Worm (Caenorhabditis elegans): Measurements from ENCODE around the gene chil-4.

chil-4 gene

ce11 chrII:9894435-9894834 is 38.9 kb upstream of the chil-4 start, which contains the start of gene F26C11.1:
Gene F26C11.1 (plus strand): TSS chrII:9894735.
- no peak for TF ChIP-seq fos-1 (tag; optimal IDR thresholded peaks at IDR 0.05)
- TF ChIP-seq fkh-10 (GFP tag; optimal IDR thresholded peaks at IDR 0.05): no peak
- no peak for TF ChIP-seq ZK546.5 (tag; optimal IDR thresholded peaks at IDR 0.05)
- TF ChIP-seq ceh-28 (tag; optimal IDR thresholded peaks at IDR 0.05): no peak
- TF ChIP-seq unc-62 (GFP tag; optimal IDR thresholded peaks at IDR 0.05): no peak
- TF ChIP-seq elt-1 (tag; optimal IDR thresholded peaks at IDR 0.05): no peak
- no peak for TF ChIP-seq nhr-23 (tag; optimal IDR thresholded peaks at IDR 0.05)
- TF ChIP-seq ceh-16 (tag; optimal IDR thresholded peaks at IDR 0.05): no peak
- TF ChIP-seq skn-1 (tag; optimal IDR thresholded peaks at IDR 0.05): no peak
- no peak for TF ChIP-seq nhr-11 (tag; optimal IDR thresholded peaks at IDR 0.05)
- TF ChIP-seq mdl-1 (tag; optimal IDR thresholded peaks at IDR 0.05): no peak
- no peak for TF ChIP-seq pha-4 (tag; optimal IDR thresholded peaks at IDR 0.05)
- TF ChIP-seq lin-39 (tag; optimal IDR thresholded peaks at IDR 0.05): no peak
- no peak for TF ChIP-seq nhr-43 (tag; optimal IDR thresholded peaks at IDR 0.05; ENCODE audit: poor library complexity, severe bottlenecking)
- TF ChIP-seq zag-1 (tag; optimal IDR thresholded peaks at IDR 0.05): no peak
- no peak for TF ChIP-seq lin-15B (tag; optimal IDR thresholded peaks at IDR 0.05)
- no peak for TF ChIP-seq egl-5 (tag; optimal IDR thresholded peaks at IDR 0.05)

ce11 chrII:9892409-9892808 is 36.9 kb upstream of the chil-4 start, which contains the start of gene C08H9.16:
Gene C08H9.16 (plus strand): TSS chrII:9892778.
- TF ChIP-seq fkh-10 (GFP tag; optimal IDR thresholded peaks at IDR 0.05): no peak
- TF ChIP-seq nhr-67 (tag; optimal IDR thresholded peaks at IDR 0.05): no peak
- TF ChIP-seq ceh-82 (tag; optimal IDR thresholded peaks at IDR 0.05): no peak
- no peak for TF ChIP-seq lsy-12 (tag; optimal IDR thresholded peaks at IDR 0.05)
- TF ChIP-seq sea-2 (GFP tag; optimal IDR thresholded peaks at IDR 0.05): no peak
- TF ChIP-seq snpc-4 (tag; optimal IDR thresholded peaks at IDR 0.05): peak; percentile 69
- TF ChIP-seq egl-5 (tag; optimal IDR thresholded peaks at IDR 0.05): peak; percentile 9
- TF ChIP-seq ZK546.5 (tag; optimal IDR thresholded peaks at IDR 0.05): no peak
- TF ChIP-seq daf-12 (tag; optimal IDR thresholded peaks at IDR 0.05): no peak
- peak; percentile 26 for TF ChIP-seq nhr-25 (tag; optimal IDR thresholded peaks at IDR 0.05)
- peak; percentile 78 for TF ChIP-seq pha-4 (tag; optimal IDR thresholded peaks at IDR 0.05)
- TF ChIP-seq nhr-237 (tag; optimal IDR thresholded peaks at IDR 0.05): no peak
- no peak for TF ChIP-seq fkh-2 (tag; optimal IDR thresholded peaks at IDR 0.05)
- TF ChIP-seq elt-3 (tag; optimal IDR thresholded peaks at IDR 0.05): no peak
- peak; percentile 87 for TF ChIP-seq nhr-23 (tag; optimal IDR thresholded peaks at IDR 0.05)
- no peak for TF ChIP-seq nhr-76 (tag; optimal IDR thresholded peaks at IDR 0.05)
- no peak for TF ChIP-seq jun-1 (tag; optimal IDR thresholded peaks at IDR 0.05)
- TF ChIP-seq elt-1 (tag; optimal IDR thresholded peaks at IDR 0.05): no peak
- no peak for TF ChIP-seq fos-1 (tag; optimal IDR thresholded peaks at IDR 0.05)
- TF ChIP-seq nhr-43 (tag; optimal IDR thresholded peaks at IDR 0.05; ENCODE audit: poor library complexity, severe bottlenecking): peak; percentile 37
- TF ChIP-seq nhr-12 (tag; optimal IDR thresholded peaks at IDR 0.05): no peak
- no peak for TF ChIP-seq ceh-16 (tag; optimal IDR thresholded peaks at IDR 0.05)
- TF ChIP-seq unc-62 (GFP tag; optimal IDR thresholded peaks at IDR 0.05): no peak
- no peak for TF ChIP-seq ama-1 (optimal IDR thresholded peaks at IDR 0.05)
- no peak for TF ChIP-seq nhr-28 (tag; optimal IDR thresholded peaks at IDR 0.05)
- no peak for TF ChIP-seq ceh-9 (tag; optimal IDR thresholded peaks at IDR 0.05)
- TF ChIP-seq nhr-11 (tag; optimal IDR thresholded peaks at IDR 0.05): no peak
- no peak for TF ChIP-seq zag-1 (tag; optimal IDR thresholded peaks at IDR 0.05)
- no peak for TF ChIP-seq unc-39 (tag; optimal IDR thresholded peaks at IDR 0.05)
- no peak for TF ChIP-seq mdl-1 (tag; optimal IDR thresholded peaks at IDR 0.05)
- TF ChIP-seq aly-2 (tag; optimal IDR thresholded peaks at IDR 0.05): no peak
- TF ChIP-seq nfya-1 (tag; optimal IDR thresholded peaks at IDR 0.05; ENCODE audit: insufficient read depth): peak; percentile 97
- peak; percentile 21 for TF ChIP-seq elt-2 (tag; optimal IDR thresholded peaks at IDR 0.05)
- peak; percentile 52 for TF ChIP-seq hmg-11 (tag; optimal IDR thresholded peaks at IDR 0.05)
- no peak for TF ChIP-seq skn-1 (tag; optimal IDR thresholded peaks at IDR 0.05)
- no peak for TF ChIP-seq ztf-4 (tag; optimal IDR thresholded peaks at IDR 0.05)
- TF ChIP-seq tbx-2 (tag; optimal IDR thresholded peaks at IDR 0.05): no peak
- peak; percentile 52 for TF ChIP-seq lin-15B (tag; optimal IDR thresholded peaks at IDR 0.05)
- no peak for TF ChIP-seq eor-1 (tag; optimal IDR thresholded peaks at IDR 0.05)
- TF ChIP-seq R02D3.7 (tag; optimal IDR thresholded peaks at IDR 0.05): peak; percentile 28
- TF ChIP-seq lin-39 (tag; optimal IDR thresholded peaks at IDR 0.05): peak; percentile 14
- peak; percentile 17 for TF ChIP-seq nhr-77 (tag; optimal IDR thresholded peaks at IDR 0.05)
- TF ChIP-seq ztf-11 (tag; optimal IDR thresholded peaks at IDR 0.05): no peak
- TF ChIP-seq egl-27 (tag; optimal IDR thresholded peaks at IDR 0.05): no peak
- no peak for TF ChIP-seq mml-1 (tag; optimal IDR thresholded peaks at IDR 0.05)
- no peak for TF ChIP-seq pqm-1 (tag; optimal IDR thresholded peaks at IDR 0.05)
- TF ChIP-seq ceh-28 (tag; optimal IDR thresholded peaks at IDR 0.05): peak; percentile 14

All from whole organism, L3 larva.